Fruit fly (Drosophila melanogaster): ENCODE measurements around the gene vap.

Gene vap

DNA sequence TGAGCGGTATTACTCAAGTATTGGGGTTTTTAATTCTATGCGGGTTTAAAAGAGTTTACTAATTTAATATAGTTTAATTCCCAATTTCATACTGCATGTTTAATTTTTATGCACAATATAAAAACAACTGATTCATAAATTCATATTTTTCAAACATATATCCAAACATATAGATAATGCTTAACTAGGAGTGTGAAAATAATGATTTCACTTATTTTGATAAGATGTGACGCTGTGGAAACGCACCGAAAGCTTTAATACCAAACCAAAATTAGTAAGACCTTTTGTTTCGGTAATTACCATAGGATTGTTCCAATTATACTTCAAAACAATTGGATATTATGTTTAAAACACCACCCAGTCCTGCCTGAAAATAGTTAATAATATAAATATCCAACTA is 22.1 kb downstream of the vap start, which contains the start of gene Slc25A46a (continued):
- TF ChIP-seq nerfin-1 (tag; optimal IDR thresholded peaks at IDR 0.05) (no peak), CG18619 (GFP tag; optimal IDR thresholded peaks at IDR 0.05) (no peak), Dek (tag; optimal IDR thresholded peaks at IDR 0.05) (no peak), nmo (GFP tag; optimal IDR thresholded peaks at IDR 0.05) (peak; percentile 19), CG2120 (GFP tag; optimal IDR thresholded peaks at IDR 0.05) (peak; percentile 11), esg (GFP tag; conservative IDR thresholded peaks at IDR 0.05) (no peak), CG2712 (tag; optimal IDR thresholded peaks at IDR 0.05) (peak; percentile 5), MESR4 (GFP tag; optimal IDR thresholded peaks at IDR 0.05) (peak; percentile 41), Dll (GFP tag; IDR thresholded peaks at IDR 0.05; ENCODE audit: partially characterized antibody) (no peak), CG11398 (GFP tag; optimal IDR thresholded peaks at IDR 0.05) (no peak), gem (tag; optimal IDR thresholded peaks at IDR 0.05) (no peak), E2f1 (GFP tag; IDR thresholded peaks at IDR 0.05) (no peak), CG6813 (GFP tag; optimal IDR thresholded peaks at IDR 0.05) (no peak), C15 (GFP tag; IDR thresholded peaks at IDR 0.05) (no peak), CG13287 (GFP tag; IDR thresholded peaks at IDR 0.05; ENCODE audit: partially characterized antibody) (no peak), YL-1 (GFP tag; optimal IDR thresholded peaks at IDR 0.05) (no peak), sd (tag; optimal IDR thresholded peaks at IDR 0.05) (no peak), disco-r (GFP tag; optimal IDR thresholded peaks at IDR 0.05) (no peak), Asciz (GFP tag; optimal IDR thresholded peaks at IDR 0.05) (no peak), jigr1 (GFP tag; IDR thresholded peaks at IDR 0.05) (no peak), inv (GFP tag; IDR thresholded peaks at IDR 0.05; ENCODE audit: partially characterized antibody) (no peak), CG2202 (tag; optimal IDR thresholded peaks at IDR 0.05) (no peak), CG4282 (GFP tag; optimal IDR thresholded peaks at IDR 0.05) (no peak), CG15601 (tag; optimal IDR thresholded peaks at IDR 0.05) (no peak), CG1024 (GFP tag; IDR thresholded peaks at IDR 0.05) (peak; percentile 33; the same call in 1 of the 2 replicates), fru (optimal IDR thresholded peaks at IDR 0.05) (no peak), mld (GFP tag; IDR thresholded peaks at IDR 0.05; ENCODE audit: partially characterized antibody) (no peak)

DNA sequence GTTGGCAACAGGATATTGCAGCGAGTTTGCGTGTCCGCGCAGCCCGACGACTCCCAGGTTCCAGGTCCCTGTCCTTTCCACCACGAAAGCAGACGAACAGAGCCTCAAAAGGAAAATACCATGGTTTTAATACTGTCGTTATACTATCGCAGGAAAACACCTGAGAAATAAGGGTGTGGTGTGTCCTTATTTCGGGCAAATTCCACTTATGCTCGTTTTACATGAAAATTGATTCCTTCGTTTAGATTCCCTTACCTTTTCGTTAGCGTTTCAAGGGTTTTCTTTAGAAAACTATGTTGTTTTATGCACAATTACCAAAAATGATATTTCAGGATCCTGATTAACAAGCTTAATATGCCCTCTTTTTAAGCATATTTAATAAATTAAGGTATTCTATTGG is 22.8 kb downstream of the vap start, which contains the start of gene Cep164:
Gene Cep164, minus strand, starts transcription at position 101 of the 400 bp plus-strand sequence.
- TF ChIP-seq salm (tag; optimal IDR thresholded peaks at IDR 0.05) (no peak), ssp (GFP tag; IDR thresholded peaks at IDR 0.05) (peak; percentile 42; the same call in 1 of the 2 replicates), Meics (GFP tag; optimal IDR thresholded peaks at IDR 0.05) (no peak), CG15269 (tag; optimal IDR thresholded peaks at IDR 0.05) (no peak), sima (GFP tag; optimal IDR thresholded peaks at IDR 0.05) (no peak), chinmo (GFP tag; IDR thresholded peaks at IDR 0.05; ENCODE audit: partially characterized antibody) (no peak), CG10147 (GFP tag; optimal IDR thresholded peaks at IDR 0.05) (no peak), nom (GFP tag; optimal IDR thresholded peaks at IDR 0.05) (peak; percentile 6), fu2 (GFP tag; optimal IDR thresholded peaks at IDR 0.05) (no peak), CG7839 (tag; optimal IDR thresholded peaks at IDR 0.05) (no peak), ken (GFP tag; IDR thresholded peaks at IDR 0.05) (no peak), CG6854 (GFP tag; optimal IDR thresholded peaks at IDR 0.05) (no peak), B-H2 (GFP tag; optimal IDR thresholded peaks at IDR 0.05) (no peak), corto (GFP tag; optimal IDR thresholded peaks at IDR 0.05) (no peak), vvl (GFP tag; IDR thresholded peaks at IDR 0.05) (no peak), gfzf (GFP tag; optimal IDR thresholded peaks at IDR 0.05) (peak; percentile 6), cad (GFP tag; optimal IDR thresholded peaks at IDR 0.05) (no peak), CG3281 (GFP tag; optimal IDR thresholded peaks at IDR 0.05) (no peak), CG14667 (GFP tag; IDR thresholded peaks at IDR 0.05) (no peak), slp2 (GFP tag; optimal IDR thresholded peaks at IDR 0.05) (no peak), btn (GFP tag; optimal IDR thresholded peaks at IDR 0.05) (no peak), ham (GFP tag; IDR thresholded peaks at IDR 0.05) (no peak), CG17802 (tag; optimal IDR thresholded peaks at IDR 0.05) (peak; percentile 55), HLH3B (GFP tag; IDR thresholded peaks at IDR 0.05) (no peak), Deaf1 (tag; optimal IDR thresholded peaks at IDR 0.05) (peak; percentile 22), B-H1 (GFP tag; IDR thresholded peaks at IDR 0.05) (no peak)

Data from whole organism, embryonic.